Fruit fly (Drosophila melanogaster): ENCODE results near the gene sinah.

sinah gene

DNA sequence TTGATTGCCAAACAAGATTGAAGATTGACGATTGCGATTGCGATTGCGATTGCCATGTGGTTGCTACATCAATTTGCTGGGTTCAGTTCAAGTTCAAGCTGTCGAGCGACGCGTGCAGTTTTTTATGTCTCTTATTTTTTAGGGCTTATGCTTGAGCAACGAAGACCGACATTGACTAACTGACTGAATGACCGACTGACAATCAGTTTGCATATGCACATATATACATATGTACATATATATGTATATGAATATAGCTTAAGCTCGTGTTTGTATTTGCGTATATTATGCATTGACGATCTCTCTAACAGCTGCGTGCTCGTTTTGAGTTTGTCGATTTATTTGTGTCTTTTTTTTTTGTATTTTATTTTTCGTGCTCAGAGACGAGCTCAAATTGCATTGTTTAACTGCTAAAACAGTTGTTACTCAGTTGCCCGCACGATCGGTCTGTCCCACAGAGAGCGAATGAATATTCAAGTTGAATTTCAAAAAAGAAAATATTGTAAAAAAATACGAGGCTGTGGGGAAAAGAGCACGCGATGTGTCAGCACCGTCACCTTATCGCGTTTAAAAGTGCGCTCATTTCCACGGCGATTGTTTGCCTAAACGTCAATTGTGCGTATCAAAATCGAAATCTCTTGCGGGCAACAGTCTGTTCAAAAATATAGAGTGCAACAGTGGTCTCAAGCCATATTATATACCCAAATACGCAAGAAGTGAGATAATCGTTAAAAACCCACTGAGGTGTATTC is 27.5 kb downstream of the sinah start (continued):
- no peak for TF ChIP-seq CG30431 (GFP tag; optimal IDR thresholded peaks at IDR 0.05)
- TF ChIP-seq CG2875 (GFP tag; optimal IDR thresholded peaks at IDR 0.05), result no peak
- TF ChIP-seq CG18619 (GFP tag; optimal IDR thresholded peaks at IDR 0.05), result no peak
- 0 out of 3 replicates have a peak, but pooled peaks have one; percentile 33 for TF ChIP-seq ci (GFP tag; IDR thresholded peaks at IDR 0.05)
- TF ChIP-seq Side (GFP tag; optimal IDR thresholded peaks at IDR 0.05), result no peak
- TF ChIP-seq hth (optimal IDR thresholded peaks at IDR 0.05), result no peak
- TF ChIP-seq ttk (GFP tag; IDR thresholded peaks at IDR 0.05), result 0 out of 2 replicates have a peak, but pooled peaks have one; percentile 15
- no peak for TF ChIP-seq pzg (GFP tag; optimal IDR thresholded peaks at IDR 0.05)
- no peak for TF ChIP-seq tll (GFP tag; optimal IDR thresholded peaks at IDR 0.05)
- TF ChIP-seq Bgb (GFP tag; IDR thresholded peaks at IDR 0.05; ENCODE audit: partially characterized antibody), result 0 out of 2 replicates have a peak, but pooled peaks have one; percentile 10
- TF ChIP-seq sd (tag; optimal IDR thresholded peaks at IDR 0.05), result no peak
- no peak for TF ChIP-seq CG8924 (tag; optimal IDR thresholded peaks at IDR 0.05)
- TF ChIP-seq hkb (optimal IDR thresholded peaks at IDR 0.05), result no peak
- TF ChIP-seq hkb (GFP tag; IDR thresholded peaks at IDR 0.05), result no peak
- TF ChIP-seq Antp (GFP tag; optimal IDR thresholded peaks at IDR 0.05), result no peak
- peak in 1 of 2 experiments; percentile 42 for TF ChIP-seq eve (GFP tag; optimal IDR thresholded peaks at IDR 0.05)
- TF ChIP-seq chif (GFP tag; optimal IDR thresholded peaks at IDR 0.05), result no peak
- TF ChIP-seq bsh (GFP tag; optimal IDR thresholded peaks at IDR 0.05), result no peak
- TF ChIP-seq tx (GFP tag; optimal IDR thresholded peaks at IDR 0.05), result no peak
- TF ChIP-seq CG6683 (GFP tag; optimal IDR thresholded peaks at IDR 0.05), result no peak
- no peak for TF ChIP-seq CG12236 (GFP tag; optimal IDR thresholded peaks at IDR 0.05)
- TF ChIP-seq wor (GFP tag; IDR thresholded peaks at IDR 0.05), result no peak
- TF ChIP-seq CG17802 (tag; optimal IDR thresholded peaks at IDR 0.05), result no peak
- TF ChIP-seq CG4854 (GFP tag; optimal IDR thresholded peaks at IDR 0.05), result no peak
- no peak for TF ChIP-seq Opbp (GFP tag; IDR thresholded peaks at IDR 0.05; ENCODE audit: partially characterized antibody)
- no peak for TF ChIP-seq CG16815 (GFP tag; optimal IDR thresholded peaks at IDR 0.05)
- TF ChIP-seq CHES-1-like (GFP tag; optimal IDR thresholded peaks at IDR 0.05), result no peak
- TF ChIP-seq CG2120 (GFP tag; optimal IDR thresholded peaks at IDR 0.05), result no peak
- peak; percentile 58 for TF ChIP-seq grn (GFP tag; optimal IDR thresholded peaks at IDR 0.05)
- no peak for TF ChIP-seq CG18764 (GFP tag; optimal IDR thresholded peaks at IDR 0.05)
- TF ChIP-seq CG32772 (GFP tag; IDR thresholded peaks at IDR 0.05), result no peak
- no peak for TF ChIP-seq D19A (tag; optimal IDR thresholded peaks at IDR 0.05)
- TF ChIP-seq ara (GFP tag; IDR thresholded peaks at IDR 0.05), result no peak
- TF ChIP-seq gcm2 (GFP tag; optimal IDR thresholded peaks at IDR 0.05), result no peak
- TF ChIP-seq HLH54F (GFP tag; optimal IDR thresholded peaks at IDR 0.05), result no peak
- TF ChIP-seq row (GFP tag; IDR thresholded peaks at IDR 0.05), result 0 out of 3 replicates have a peak, but pooled peaks have one; percentile 10
- TF ChIP-seq MTF-1 (GFP tag; optimal IDR thresholded peaks at IDR 0.05; ENCODE audit: borderline replicate concordance), result no peak
- no peak for TF ChIP-seq Eip74EF (GFP tag; optimal IDR thresholded peaks at IDR 0.05)
- TF ChIP-seq Dip2 (GFP tag; IDR thresholded peaks at IDR 0.05), result no peak

DNA sequence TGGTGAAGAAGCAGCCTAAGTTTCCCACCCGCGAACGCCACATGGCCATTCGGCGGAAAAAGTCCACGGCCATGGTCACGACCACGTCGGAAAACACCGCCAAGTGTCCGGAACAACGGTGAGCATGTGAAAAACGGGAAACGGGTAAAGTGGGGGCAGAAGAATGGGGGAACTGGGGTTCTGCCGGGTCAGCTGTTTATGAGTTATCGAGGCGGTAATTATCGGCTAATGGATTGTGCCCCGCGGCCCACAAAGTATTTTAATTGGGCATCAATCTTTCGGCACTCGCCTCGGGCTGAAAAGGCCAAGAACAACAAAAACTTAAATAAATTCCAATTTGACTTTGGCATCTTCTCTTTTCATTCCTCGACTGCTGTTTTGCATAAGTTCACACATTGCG is 28.4 kb downstream of the sinah start:
- TF ChIP-seq chinmo (GFP tag; IDR thresholded peaks at IDR 0.05; ENCODE audit: partially characterized antibody) (0 out of 4 replicates have a peak, but pooled peaks have one; percentile 6), so (GFP tag; IDR thresholded peaks at IDR 0.05) (0 out of 3 replicates have a peak, but pooled peaks have one; percentile 18), CG12104 (GFP tag; optimal IDR thresholded peaks at IDR 0.05) (no peak), CTCF (GFP tag; optimal IDR thresholded peaks at IDR 0.05) (peak; percentile 15), crp (GFP tag; optimal IDR thresholded peaks at IDR 0.05) (peak in 1 of 2 experiments; percentile 4), CG2202 (tag; optimal IDR thresholded peaks at IDR 0.05) (no peak), CG10321 (GFP tag; IDR thresholded peaks at IDR 0.05) (0 out of 2 replicates have a peak, but pooled peaks have one; percentile 25), org-1 (GFP tag; optimal IDR thresholded peaks at IDR 0.05) (peak; percentile 25), CG11560 (tag; IDR thresholded peaks at IDR 0.05) (no peak), ci (GFP tag; IDR thresholded peaks at IDR 0.05) (0 out of 3 replicates have a peak, but pooled peaks have one; percentile 26), sd (tag; optimal IDR thresholded peaks at IDR 0.05) (peak; percentile 78), Sin3A (optimal IDR thresholded peaks at IDR 0.05) (no peak), BtbVII (GFP tag; optimal IDR thresholded peaks at IDR 0.05) (no peak), CG11456 (GFP tag; IDR thresholded peaks at IDR 0.05) (0 out of 3 replicates have a peak, but pooled peaks have one; percentile 12), abd-A (tag; optimal IDR thresholded peaks at IDR 0.05) (peak; percentile 67)
